Worm (Caenorhabditis elegans): Measurements from ENCODE around the gene spp-16.

ce11 chrV:10898107-10898506 is 3.0 kb downstream of the spp-16 start, which contains the start of gene F32D8.7:
- no peak for TF ChIP-seq unc-86 (tag; optimal IDR thresholded peaks at IDR 0.05)
- no peak for TF ChIP-seq ztf-16 (tag; optimal IDR thresholded peaks at IDR 0.05)
- TF ChIP-seq F13H6.1 (tag; optimal IDR thresholded peaks at IDR 0.05) = no peak
- no peak for TF ChIP-seq syd-9 (tag; optimal IDR thresholded peaks at IDR 0.05)
- TF ChIP-seq ref-2 (tag; optimal IDR thresholded peaks at IDR 0.05) = no peak
- TF ChIP-seq ama-1 (optimal IDR thresholded peaks at IDR 0.05) = no peak
- TF ChIP-seq dve-1 (tag; optimal IDR thresholded peaks at IDR 0.05) = no peak
- no peak for TF ChIP-seq nhr-11 (tag; optimal IDR thresholded peaks at IDR 0.05)
- TF ChIP-seq sox-2 (GFP tag; IDR thresholded peaks at IDR 0.05) = no peak
- no peak for TF ChIP-seq pqm-1 (tag; optimal IDR thresholded peaks at IDR 0.05)
- no peak for TF ChIP-seq unc-55 (GFP tag; optimal IDR thresholded peaks at IDR 0.05)
- TF ChIP-seq lim-6 (tag; optimal IDR thresholded peaks at IDR 0.05) = no peak
- TF ChIP-seq madf-2 (tag; optimal IDR thresholded peaks at IDR 0.05) = no peak
- TF ChIP-seq tbx-2 (tag; optimal IDR thresholded peaks at IDR 0.05) = no peak

All from whole organism, late embryonic.